Worm (Caenorhabditis elegans) whole organism, L2 larva: ENCODE results near the gene irld-26.

Experiments used
- C34F6.9 ChIP-seq: fragments of 150-350 bp; optimal IDR thresholded peaks from 2 replicates; lab custom pipeline; 2014; ENCODE audit warnings: missing biosample characterization, missing genetic modification characterization
- Y55F3AM.14 ChIP-seq: fragments of 200-800 bp; sonication (Bioruptor generic); optimal IDR thresholded peaks from 2 replicates; lab custom pipeline; 2018; ENCODE audit warnings: mild to moderate bottlenecking, missing genetic modification characterization, missing compliant biosample characterization
- ZK546.5 ChIP-seq: sonication (generic microtip); optimal IDR thresholded peaks from 2 replicates; lab custom pipeline; 2017; ENCODE audit warnings: missing biosample characterization, missing genetic modification characterization
- alr-1 ChIP-seq: fragments of 150-350 bp; optimal IDR thresholded peaks from 2 replicates; lab custom pipeline; 2014; ENCODE audit warnings: missing biosample characterization, missing genetic modification characterization
- ceh-82 ChIP-seq: fragments of 150-350 bp; optimal IDR thresholded peaks from 2 replicates; lab custom pipeline; 2014; ENCODE audit warnings: missing biosample characterization, missing genetic modification characterization
- crh-2 ChIP-seq: sonication (generic microtip); optimal IDR thresholded peaks from 2 replicates; lab custom pipeline; 2017; ENCODE audit warnings: missing biosample characterization, missing genetic modification characterization
- dmd-4 ChIP-seq: sonication (generic microtip); optimal IDR thresholded peaks from 2 replicates; lab custom pipeline; 2017; ENCODE audit warnings: missing biosample characterization, missing genetic modification characterization
- egl-27 ChIP-seq: sonication (generic microtip); optimal IDR thresholded peaks from 3 replicates; lab custom pipeline; 2017; ENCODE audit warnings: missing biosample characterization, missing genetic modification reagents, missing genetic modification characterization
- elt-1 ChIP-seq: fragments of 150-350 bp; optimal IDR thresholded peaks from 2 replicates; lab custom pipeline; 2014; ENCODE audit warnings: missing biosample characterization, missing genetic modification characterization
- elt-3 ChIP-seq: sonication (generic microtip); optimal IDR thresholded peaks from 2 replicates; lab custom pipeline; 2017; ENCODE audit warnings: missing biosample characterization, missing genetic modification characterization
- fos-1 ChIP-seq: fragments of 150-350 bp; optimal IDR thresholded peaks from 2 replicates; lab custom pipeline; 2014; ENCODE audit warnings: missing biosample characterization, missing genetic modification characterization
- gmeb-1 ChIP-seq: fragments of 150-350 bp; optimal IDR thresholded peaks from 2 replicates; lab custom pipeline; 2014; ENCODE audit warnings: missing biosample characterization, missing genetic modification characterization
- lin-11 ChIP-seq: fragments of 150-350 bp; sonication (generic microtip); optimal IDR thresholded peaks from 2 replicates; lab custom pipeline; 2014; ENCODE audit warnings: missing biosample characterization, missing genetic modification characterization, inconsistent platforms, mixed read lengths
- lin-13 ChIP-seq: fragments of 150-350 bp; optimal IDR thresholded peaks from 2 replicates; lab custom pipeline; 2014; ENCODE audit warnings: missing biosample characterization, missing genetic modification reagents, missing genetic modification characterization
- lin-39 ChIP-seq: fragments of 150-350 bp; optimal IDR thresholded peaks from 2 replicates; lab custom pipeline; 2014; ENCODE audit warnings: missing biosample characterization, missing genetic modification reagents, missing genetic modification characterization
- lsy-2 ChIP-seq, 2 experiments: fragments of 150-350 bp in 1 of 2; sonication (generic microtip) in 1 of 2; optimal IDR thresholded peaks; 2 replicates each; lab custom pipeline; 2014 to 2017; ENCODE audit warnings: missing biosample characterization in 2 of 2, missing genetic modification characterization in 2 of 2
- mab-5 ChIP-seq: fragments of 150-350 bp; optimal IDR thresholded peaks from 2 replicates; lab custom pipeline; 2014; ENCODE audit warnings: missing biosample characterization, missing genetic modification characterization
- mdl-1 ChIP-seq, 2 experiments: fragments of 150-350 bp in 1 of 2; sonication (generic microtip) in 1 of 2; optimal IDR thresholded peaks; 2 replicates each; lab custom pipeline; 2017; ENCODE audit warnings: missing biosample characterization in 2 of 2, missing genetic modification characterization in 2 of 2
- nhr-10 ChIP-seq: sonication (generic microtip); optimal IDR thresholded peaks from 2 replicates; lab custom pipeline; 2017; ENCODE audit warnings: missing biosample characterization, missing genetic modification characterization
- nhr-11 ChIP-seq: fragments of 150-350 bp; optimal IDR thresholded peaks from 2 replicates; lab custom pipeline; 2014; ENCODE audit warnings: missing biosample characterization, missing genetic modification characterization
- nhr-12 ChIP-seq: fragments of 150-350 bp; optimal IDR thresholded peaks from 2 replicates; lab custom pipeline; 2014; ENCODE audit warnings: missing biosample characterization, missing genetic modification characterization
- nhr-129 ChIP-seq: fragments of 150-350 bp; optimal IDR thresholded peaks from 2 replicates; lab custom pipeline; 2014; ENCODE audit warnings: missing biosample characterization, missing genetic modification characterization
- nhr-21 ChIP-seq: fragments of 150-350 bp; optimal IDR thresholded peaks from 2 replicates; lab custom pipeline; 2014; ENCODE audit warnings: missing biosample characterization, missing genetic modification characterization
- nhr-23 ChIP-seq: fragments of 150-350 bp; optimal IDR thresholded peaks from 2 replicates; lab custom pipeline; 2014; ENCODE audit warnings: missing biosample characterization, missing genetic modification reagents, missing genetic modification characterization
- nhr-25 ChIP-seq: fragments of 150-350 bp; sonication (generic microtip); optimal IDR thresholded peaks from 3 replicates; lab custom pipeline; 2014; ENCODE audit warnings: missing biosample characterization, missing genetic modification characterization
- nhr-6 ChIP-seq: fragments of 150-350 bp; optimal IDR thresholded peaks from 2 replicates; lab custom pipeline; 2014; ENCODE audit warnings: missing biosample characterization, missing genetic modification characterization
- nhr-77 ChIP-seq: fragments of 150-350 bp; optimal IDR thresholded peaks from 2 replicates; lab custom pipeline; 2014; ENCODE audit warnings: missing biosample characterization, missing genetic modification characterization
- peb-1 ChIP-seq: fragments of 150-350 bp; optimal IDR thresholded peaks from 2 replicates; lab custom pipeline; 2014; ENCODE audit warnings: missing biosample characterization, missing genetic modification characterization
- sem-4 ChIP-seq: fragments of 150-350 bp; optimal IDR thresholded peaks from 2 replicates; lab custom pipeline; 2014; ENCODE audit warnings: missing biosample characterization, missing genetic modification reagents, missing genetic modification characterization
- skn-1 ChIP-seq: sonication (generic microtip); optimal IDR thresholded peaks from 2 replicates; lab custom pipeline; 2017; ENCODE audit warnings: missing biosample characterization, missing genetic modification characterization
- sma-3 ChIP-seq: sonication (generic microtip); optimal IDR thresholded peaks from 2 replicates; lab custom pipeline; 2016; ENCODE audit warnings: missing genetic modification reagents, missing genetic modification characterization, missing compliant biosample characterization
- snpc-4 ChIP-seq: fragments of 150-350 bp; optimal IDR thresholded peaks from 2 replicates; lab custom pipeline; 2014; ENCODE audit warnings: missing biosample characterization, missing genetic modification characterization
- unc-39 ChIP-seq: fragments of 150-350 bp; optimal IDR thresholded peaks from 2 replicates; lab custom pipeline; 2014; ENCODE audit warnings: missing biosample characterization, missing genetic modification characterization
- unc-55 ChIP-seq: fragments of 150-350 bp; sonication (generic microtip); optimal IDR thresholded peaks from 3 replicates; lab custom pipeline; 2014; ENCODE audit warnings: missing biosample characterization, missing genetic modification reagents, missing genetic modification characterization
- zag-1 ChIP-seq: fragments of 150-350 bp; optimal IDR thresholded peaks from 2 replicates; lab custom pipeline; 2014; ENCODE audit warnings: missing biosample characterization, missing genetic modification characterization
- ztf-1 ChIP-seq: fragments of 200-800 bp; sonication (Bioruptor generic); conservative IDR thresholded peaks from 2 replicates; pipeline ENCODE4 v1.3.6; 2022; ENCODE audit warnings: missing genetic modification characterization, missing compliant biosample characterization
- ztf-11 ChIP-seq: sonication (generic microtip); optimal IDR thresholded peaks from 2 replicates; lab custom pipeline; 2017; ENCODE audit warnings: missing biosample characterization, missing genetic modification characterization

Gene irld-26

DNA sequence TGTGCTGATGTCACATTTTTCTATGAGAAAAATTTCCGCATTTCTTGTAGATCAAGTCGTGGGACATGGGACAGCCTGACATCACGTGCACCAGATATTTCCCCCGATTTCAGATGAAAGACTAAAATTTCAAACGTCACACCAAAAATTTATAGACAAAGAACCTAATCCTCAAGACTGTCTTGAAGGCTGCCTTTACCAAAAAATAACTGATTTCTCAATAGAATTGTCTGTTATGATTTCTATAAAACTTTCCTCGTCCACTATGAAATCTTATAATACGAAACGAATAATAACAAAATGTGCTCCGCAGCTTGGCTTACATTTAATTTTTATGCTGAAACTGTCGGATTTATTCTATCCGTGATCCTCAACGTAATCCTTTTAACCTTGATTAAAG is 24.6 kb upstream of the irld-26 start, which contains the start of gene str-106:
TSS of gene str-106 (plus strand) at position 301 of the 400 bp plus-strand sequence.
- TF ChIP-seq nhr-10 (tag; lab: Kevin White, UChicago): no peak
- TF ChIP-seq sma-3: no peak
- TF ChIP-seq nhr-23 (tag; lab: Kevin White, UChicago): no peak
- no peak for TF ChIP-seq C34F6.9 (tag; lab: Kevin White, UChicago)
- no peak for TF ChIP-seq zag-1
- no peak for TF ChIP-seq dmd-4 (tag; lab: Kevin White, UChicago)
- no peak for TF ChIP-seq nhr-129
- TF ChIP-seq lsy-2 (tag; optimal IDR thresholded peaks at IDR 0.05; lab: Kevin White, UChicago): no peak
- no peak for TF ChIP-seq lin-39 (tag; lab: Kevin White, UChicago)
- TF ChIP-seq ztf-1 (GFP tag; lab: Robert Waterston, UW): no peak
- TF ChIP-seq gmeb-1 (tag; lab: Kevin White, UChicago): no peak
- no peak for TF ChIP-seq ceh-82 (tag; lab: Kevin White, UChicago)
- no peak for TF ChIP-seq unc-39 (tag; lab: Kevin White, UChicago)
- no peak for TF ChIP-seq lin-11
- no peak for TF ChIP-seq Y55F3AM.14 (GFP tag; lab: Kevin White, UChicago)
- no peak for TF ChIP-seq crh-2 (tag; lab: Kevin White, UChicago)
- TF ChIP-seq lin-13 (GFP tag; lab: Kevin White, UChicago): no peak

DNA sequence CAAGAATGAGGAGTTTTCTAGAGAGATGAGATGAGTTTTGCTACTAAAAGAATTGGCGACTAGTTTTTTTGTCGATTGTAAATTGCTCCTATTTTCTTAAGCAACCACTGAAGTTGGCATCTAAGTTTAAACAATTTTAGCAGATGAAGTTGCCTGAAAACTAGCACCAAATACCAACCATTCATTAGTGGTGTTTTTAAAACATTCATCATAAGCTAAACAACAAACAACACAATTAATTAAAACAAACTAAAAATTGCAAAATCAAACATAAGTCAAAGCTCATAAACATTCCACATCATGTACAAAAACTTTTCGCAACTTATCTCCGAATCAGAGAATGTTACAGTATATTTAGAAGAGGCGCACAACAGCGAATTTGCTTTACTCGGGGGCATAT is 22.9 kb upstream of the irld-26 start, which contains the start of gene srz-13:
TSS of gene srz-13 (plus strand) at position 301 of the 400 bp plus-strand sequence.
- TF ChIP-seq sma-3 (no peak), elt-3 (no peak), ztf-1 (GFP tag; lab: Robert Waterston, UW) (no peak), nhr-129 (no peak), nhr-6 (tag; lab: Kevin White, UChicago) (no peak), lin-39 (tag; lab: Kevin White, UChicago) (no peak)

DNA sequence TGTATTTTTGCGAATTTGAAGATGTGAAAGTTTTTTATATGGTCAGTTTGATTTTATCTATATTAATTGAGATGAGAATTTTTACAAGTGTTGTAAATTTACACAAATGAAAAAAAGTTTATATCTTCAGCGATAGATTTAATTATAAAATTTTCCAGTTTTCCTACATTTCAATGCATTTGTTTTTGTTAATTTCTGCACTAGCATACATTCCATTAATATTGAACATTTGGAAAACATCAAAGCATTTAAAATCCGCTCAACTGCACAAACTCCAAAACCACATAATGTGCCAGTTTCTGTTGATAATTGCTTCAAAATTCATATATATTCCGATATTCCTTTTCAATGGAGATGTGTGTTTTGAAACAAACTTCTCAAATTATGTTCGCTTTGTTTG is 22.1 kb upstream of the irld-26 start, which contains the start of gene srh-277:
TSS of gene srh-277 (plus strand) at position 301 of the 400 bp plus-strand sequence.
- no peak for TF ChIP-seq nhr-25 (tag; lab: Kevin White, UChicago)

DNA sequence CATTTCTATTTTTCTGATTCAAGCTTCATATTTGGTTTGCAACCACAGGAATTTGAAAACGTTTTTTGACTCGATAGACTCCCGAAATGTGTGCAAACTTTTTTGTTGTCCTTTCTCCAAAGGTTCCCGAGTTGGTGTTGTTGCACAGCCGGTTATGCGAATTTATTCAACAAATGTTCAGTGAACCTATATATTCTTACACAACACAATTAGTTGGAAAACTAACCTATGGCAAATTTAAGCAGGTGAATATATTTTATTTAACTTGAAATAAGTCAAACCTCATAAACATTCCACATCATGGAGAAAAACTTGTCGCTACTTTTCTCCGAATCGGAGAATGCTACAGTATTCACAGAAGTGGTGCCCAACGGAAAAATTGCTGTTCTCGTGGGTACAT is 21.6 kb upstream of the irld-26 start, which contains the start of gene srz-14:
TSS of gene srz-14 (plus strand) at position 301 of the 400 bp plus-strand sequence.
- TF ChIP-seq nhr-77 (no peak), egl-27 (tag; lab: Kevin White, UChicago) (no peak), ceh-82 (tag; lab: Kevin White, UChicago) (no peak), nhr-25 (tag; lab: Kevin White, UChicago) (no peak), lin-11 (no peak), unc-55 (GFP tag; lab: Kevin White, UChicago) (no peak), elt-1 (tag; lab: Kevin White, UChicago) (no peak), nhr-11 (tag; lab: Kevin White, UChicago) (no peak), fos-1 (tag; lab: Kevin White, UChicago) (no peak)

DNA sequence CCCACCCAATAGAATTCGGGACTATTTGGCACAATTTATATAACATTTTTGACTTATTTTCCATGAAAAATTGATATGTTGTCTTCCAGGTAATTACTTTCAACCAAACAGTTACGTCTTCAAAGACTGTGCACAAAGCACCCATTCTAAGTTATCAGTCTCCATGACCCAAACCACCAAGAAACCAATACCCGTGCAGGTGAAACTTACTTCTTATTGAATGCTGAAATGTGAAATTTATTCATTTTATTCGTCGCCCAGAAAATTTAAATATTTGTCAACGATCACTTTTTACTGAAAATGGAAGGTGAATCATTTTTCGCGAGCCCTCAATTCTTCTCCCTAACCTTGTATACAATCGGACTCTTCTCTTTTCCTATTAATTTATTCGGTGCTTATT is 14.5 kb upstream of the irld-26 start, which contains the start of gene srh-281:
TSS of gene srh-281 (plus strand) at position 301 of the 400 bp plus-strand sequence.
- TF ChIP-seq elt-1 (tag; lab: Kevin White, UChicago): no peak
- no peak for TF ChIP-seq ZK546.5 (tag; lab: Kevin White, UChicago)
- no peak for TF ChIP-seq ztf-11 (tag; lab: Kevin White, UChicago)
- no peak for TF ChIP-seq gmeb-1 (tag; lab: Kevin White, UChicago)
- no peak for TF ChIP-seq dmd-4 (tag; lab: Kevin White, UChicago)
- no peak for TF ChIP-seq mdl-1 (tag; optimal IDR thresholded peaks at IDR 0.05; lab: Kevin White, UChicago)
- TF ChIP-seq nhr-21: no peak
- no peak for TF ChIP-seq ceh-82 (tag; lab: Kevin White, UChicago)
- no peak for TF ChIP-seq lin-39 (tag; lab: Kevin White, UChicago)
- no peak for TF ChIP-seq sem-4 (tag; lab: Kevin White, UChicago)
- TF ChIP-seq nhr-23 (tag; lab: Kevin White, UChicago): no peak
- no peak for TF ChIP-seq nhr-77
- TF ChIP-seq mab-5 (tag; lab: Kevin White, UChicago): no peak

DNA sequence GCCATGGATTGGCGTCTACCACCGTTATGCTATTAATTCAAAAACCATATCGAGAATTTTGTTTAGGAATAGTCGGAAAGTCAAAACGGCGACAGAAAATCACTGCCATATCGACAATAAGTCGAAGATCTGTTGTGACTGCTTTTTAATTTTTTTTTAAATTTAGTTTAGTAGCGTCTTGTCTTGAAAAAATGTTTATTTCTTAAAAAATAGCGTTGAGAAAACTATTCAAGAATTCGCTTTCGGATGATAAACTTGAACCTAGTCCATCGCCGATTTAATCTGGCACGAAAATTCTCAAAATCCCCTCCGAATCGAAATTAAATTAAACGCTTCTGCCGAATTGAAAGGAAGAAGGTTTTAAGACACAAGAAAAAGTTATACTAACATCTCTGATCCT is 12.9 kb upstream of the irld-26 start, which contains the start of gene srh-279:
TSS of gene srh-279 (plus strand) at position 301 of the 400 bp plus-strand sequence.
- no peak for TF ChIP-seq unc-55 (GFP tag; lab: Kevin White, UChicago)
- no peak for TF ChIP-seq skn-1 (tag; lab: Kevin White, UChicago)
- no peak for TF ChIP-seq ztf-1 (GFP tag; lab: Robert Waterston, UW)
- TF ChIP-seq snpc-4 (tag; lab: Kevin White, UChicago): no peak
- TF ChIP-seq nhr-12 (tag; lab: Kevin White, UChicago): no peak
- no peak for TF ChIP-seq alr-1
- TF ChIP-seq elt-1 (tag; lab: Kevin White, UChicago): no peak
- no peak for TF ChIP-seq crh-2 (tag; lab: Kevin White, UChicago)
- no peak for TF ChIP-seq peb-1
- no peak for TF ChIP-seq Y55F3AM.14 (GFP tag; lab: Kevin White, UChicago)
- no peak for TF ChIP-seq nhr-23 (tag; lab: Kevin White, UChicago)
- TF ChIP-seq lsy-2 (tag; optimal IDR thresholded peaks at IDR 0.05; lab: Kevin White, UChicago): no peak
- TF ChIP-seq nhr-11 (tag; lab: Kevin White, UChicago): no peak
